Fruit fly (Drosophila melanogaster) whole organism, pupa: Measurements from ENCODE around the gene CG14864.

Experiments
- CG10348 ChIP-seq: fragments of 200-800 bp; sonication (Bioruptor generic); IDR thresholded peaks from 2 replicates; pipeline ENCODE4 v1.3.6; 2022; ENCODE audit warnings: missing biosample characterization, missing genetic modification characterization
- CG34367 ChIP-seq: fragments of 200-800 bp; sonication (Bioruptor generic); optimal IDR thresholded peaks from 2 replicates; lab custom pipeline; 2018; ENCODE audit warnings: missing biosample characterization, mild to moderate bottlenecking, missing genetic modification characterization
- CG4496 ChIP-seq: fragments of 200-800 bp; sonication (Bioruptor generic); IDR thresholded peaks from 3 replicates; pipeline ENCODE4 v1.3.6; 2022; ENCODE audit warnings: missing biosample characterization, missing genetic modification characterization
- Ets98B ChIP-seq: fragments of 200-800 bp; sonication (Bioruptor generic); IDR thresholded peaks from 2 replicates; pipeline ENCODE4 v1.3.6; 2022; ENCODE audit warnings: missing biosample characterization, missing genetic modification characterization
- Snoo ChIP-seq: fragments of 200-800 bp; sonication (Bioruptor generic); optimal IDR thresholded peaks from 3 replicates; lab custom pipeline; 2017; ENCODE audit warnings: missing biosample characterization, mild to moderate bottlenecking, missing genetic modification characterization, inconsistent platforms
- fd96Ca ChIP-seq: fragments of 200-800 bp; sonication (Bioruptor generic); IDR thresholded peaks from 3 replicates; pipeline ENCODE4 v1.3.6; 2022; ENCODE audit warnings: missing biosample characterization, missing genetic modification characterization
- gl ChIP-seq: fragments of 200-800 bp; sonication (Bioruptor generic); optimal IDR thresholded peaks from 2 replicates; lab custom pipeline; 2018; ENCODE audit warnings: missing biosample characterization, mild to moderate bottlenecking, missing genetic modification characterization
- rn ChIP-seq: fragments of 200-800 bp; sonication (Bioruptor generic); IDR thresholded peaks from 2 replicates; pipeline ENCODE4 v1.3.6; 2022; ENCODE audit warnings: missing biosample characterization, missing genetic modification characterization

DNA sequence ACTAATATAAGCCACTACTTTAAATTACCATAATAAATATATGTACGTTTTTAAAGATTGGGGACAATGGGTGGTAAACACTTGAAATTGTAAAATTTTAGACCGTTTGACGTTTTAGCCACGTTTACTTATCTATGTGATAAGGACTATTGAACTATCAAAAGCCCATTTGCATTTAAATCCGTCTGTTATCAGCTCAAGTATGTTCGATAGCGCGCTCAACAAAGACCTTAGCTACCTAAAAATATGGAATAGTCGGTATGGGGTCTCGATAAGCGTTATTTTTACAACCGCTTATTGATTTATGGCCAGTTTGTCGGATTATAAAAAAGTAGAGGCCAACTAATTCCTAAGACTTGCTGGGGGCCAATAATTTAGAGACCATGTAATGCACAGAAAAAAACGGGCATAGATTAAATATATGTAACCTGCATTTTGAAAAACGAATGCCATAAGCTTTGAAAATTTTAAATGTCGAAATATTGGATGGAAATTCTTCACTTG, 36.7 kb downstream of the CG14864 start:
- TF ChIP-seq Ets98B (no peak), Snoo (tag; lab: Kevin White, UChicago) (no peak), CG34367 (tag; lab: Kevin White, UChicago) (no peak), CG4496 (GFP tag; lab: Robert Waterston, UW) (no peak), gl (tag; lab: Kevin White, UChicago) (no peak), CG10348 (GFP tag; lab: Robert Waterston, UW) (no peak), rn (GFP tag; lab: Robert Waterston, UW) (no peak), fd96Ca (GFP tag; lab: Robert Waterston, UW) (no peak)
